Fruit fly (Drosophila melanogaster) whole organism, embryonic: ENCODE results near the gene Spn28Dc.

ENCODE experiments used
- ATbp ChIP-seq: fragments of 200-800 bp; sonication (Bioruptor generic); optimal IDR thresholded peaks from 2 replicates; lab custom pipeline; 2017; ENCODE audit warnings: missing biosample characterization, mild to moderate bottlenecking, missing genetic modification characterization, missing genetic modification reagents
- CG10147 ChIP-seq: fragments of 200-800 bp; sonication (Bioruptor generic); optimal IDR thresholded peaks from 2 replicates; lab custom pipeline; 2019; ENCODE audit warnings: missing biosample characterization, mild to moderate bottlenecking, missing genetic modification characterization, moderate library complexity
- CG10321 ChIP-seq: fragments of 200-800 bp; sonication (Bioruptor generic); IDR thresholded peaks from 2 replicates; pipeline ENCODE4 v1.3.6; 2022; ENCODE audit warnings: missing biosample characterization, missing genetic modification characterization
- CG10366 ChIP-seq: fragments of 200-800 bp; sonication (Bioruptor generic); IDR thresholded peaks from 2 replicates; pipeline ENCODE4 v1.3.6; 2022; ENCODE audit warnings: missing biosample characterization, missing genetic modification characterization
- CG10979 ChIP-seq: fragments of 200-800 bp; sonication (Bioruptor generic); optimal IDR thresholded peaks from 2 replicates; lab custom pipeline; 2018; ENCODE audit warnings: missing biosample characterization, mild to moderate bottlenecking, missing genetic modification characterization, moderate library complexity
- CG12659 ChIP-seq: fragments of 200-800 bp; sonication (Bioruptor generic); optimal IDR thresholded peaks from 3 replicates; lab custom pipeline; 2017; ENCODE audit warnings: mild to moderate bottlenecking, missing biosample characterization, missing genetic modification reagents, missing genetic modification characterization
- CG12942 ChIP-seq: fragments of 200-800 bp; sonication (Bioruptor generic); optimal IDR thresholded peaks from 3 replicates; lab custom pipeline; 2016; ENCODE audit warnings: missing biosample characterization, missing genetic modification characterization
- CG13624 ChIP-seq: fragments of 200-800 bp; sonication (Bioruptor generic); optimal IDR thresholded peaks from 2 replicates; lab custom pipeline; 2016; ENCODE audit warnings: missing biosample characterization, missing genetic modification characterization
- CG15514 ChIP-seq: fragments of 200-800 bp; sonication (Bioruptor generic); optimal IDR thresholded peaks from 3 replicates; lab custom pipeline; 2017; ENCODE audit warnings: missing biosample characterization, missing genetic modification characterization, mild to moderate bottlenecking, moderate library complexity, missing genetic modification reagents
- CG16863 ChIP-seq: fragments of 200-800 bp; sonication (Bioruptor generic); optimal IDR thresholded peaks from 3 replicates; lab custom pipeline; 2016; ENCODE audit warnings: missing biosample characterization, missing genetic modification characterization
- CG17912 ChIP-seq: fragments of 200-800 bp; sonication (Bioruptor generic); optimal IDR thresholded peaks from 2 replicates; lab custom pipeline; 2018; ENCODE audit warnings: missing biosample characterization, mild to moderate bottlenecking, missing genetic modification characterization
- CG2712 ChIP-seq: fragments of 200-800 bp; optimal IDR thresholded peaks from 3 replicates; lab custom pipeline; 2019; ENCODE audit warnings: missing biosample characterization, mild to moderate bottlenecking, missing genetic modification characterization, moderate library complexity
- CG2889 ChIP-seq: fragments of 200-800 bp; sonication (Bioruptor generic); IDR thresholded peaks from 3 replicates; pipeline ENCODE4 v1.3.6; 2022; ENCODE audit warnings: missing biosample characterization, missing genetic modification characterization
- CG30020 ChIP-seq: fragments of 200-800 bp; optimal IDR thresholded peaks from 2 replicates; lab custom pipeline; 2019; ENCODE audit warnings: missing biosample characterization, mild to moderate bottlenecking, missing genetic modification characterization, moderate library complexity
- CG3281 ChIP-seq: fragments of 200-800 bp; sonication (Bioruptor generic); optimal IDR thresholded peaks from 3 replicates; lab custom pipeline; 2017; ENCODE audit warnings: missing biosample characterization, mild to moderate bottlenecking, missing genetic modification characterization
- CG4360 ChIP-seq: fragments of 200-800 bp; sonication (Bioruptor generic); IDR thresholded peaks from 2 replicates; pipeline ENCODE4 v1.3.6; 2022; ENCODE audit warnings: missing biosample characterization, missing genetic modification characterization
- CG6765 ChIP-seq: fragments of 200-800 bp; sonication (Bioruptor generic); optimal IDR thresholded peaks from 3 replicates; lab custom pipeline; 2017; ENCODE audit warnings: missing biosample characterization, mild to moderate bottlenecking, missing genetic modification characterization
- CG8290 ChIP-seq, 3 experiments: fragments of 200-800 bp; sonication (Bioruptor generic); optimal IDR thresholded peaks; 2 replicates each; lab custom pipeline; 2016 to 2019; ENCODE audit warnings: missing biosample characterization in 3 of 3, missing genetic modification characterization in 3 of 3, mild to moderate bottlenecking in 2 of 3, moderate library complexity in 1 of 3
- CG9876 ChIP-seq: fragments of 200-800 bp; sonication (Bioruptor generic); optimal IDR thresholded peaks from 2 replicates; lab custom pipeline; 2016; ENCODE audit warnings: missing biosample characterization, missing genetic modification characterization
- D19A ChIP-seq: fragments of 200-800 bp; optimal IDR thresholded peaks from 3 replicates; lab custom pipeline; 2019; ENCODE audit warnings: missing biosample characterization, mild to moderate bottlenecking, missing genetic modification characterization, moderate library complexity
- Dp ChIP-seq: fragments of 200-800 bp; sonication (Bioruptor generic); optimal IDR thresholded peaks from 2 replicates; lab custom pipeline; 2018; ENCODE audit warnings: missing biosample characterization, mild to moderate bottlenecking, missing genetic modification characterization, moderate library complexity
- Fer1 ChIP-seq: fragments of 200-800 bp; sonication (Bioruptor generic); optimal IDR thresholded peaks from 2 replicates; lab custom pipeline; 2017; ENCODE audit warnings: missing biosample characterization, mild to moderate bottlenecking, missing genetic modification characterization
- Gug ChIP-seq: fragments of 200-800 bp; sonication (Bioruptor generic); IDR thresholded peaks from 4 replicates; pipeline ENCODE4 v1.3.6; 2022; ENCODE audit warnings: missing biosample characterization, missing genetic modification characterization
- Hr39 ChIP-seq: fragments of >200 bp; optimal IDR thresholded peaks from 2 replicates; lab custom pipeline; 2017
- Hr78 ChIP-seq, 2 experiments: fragments of 200-800 bp in 1 of 2; fragments of >200 bp in 1 of 2; sonication (Bioruptor generic) in 1 of 2; optimal IDR thresholded peaks; 2 replicates each; lab custom pipeline; 2017 to 2019; ENCODE audit warnings: missing biosample characterization in 2 of 2, missing genetic modification characterization in 2 of 2, mild to moderate bottlenecking in 1 of 2, moderate library complexity in 1 of 2
- Lim3 ChIP-seq: fragments of 200-800 bp; sonication (Bioruptor generic); IDR thresholded peaks from 2 replicates; pipeline ENCODE4 v1.3.6; 2022; ENCODE audit warnings: missing biosample characterization, missing genetic modification characterization
- Ptx1 ChIP-seq: fragments of 200-800 bp; sonication (Bioruptor generic); IDR thresholded peaks from 2 replicates; pipeline ENCODE4 v1.3.6; 2022; ENCODE audit warnings: missing biosample characterization, missing genetic modification characterization
- Sox100B ChIP-seq: fragments of 200-800 bp; sonication (Bioruptor generic); optimal IDR thresholded peaks from 3 replicates; lab custom pipeline; 2018; ENCODE audit warnings: missing biosample characterization, mild to moderate bottlenecking, missing genetic modification characterization
- Sry-δ ChIP-seq: fragments of 200-800 bp; sonication (Bioruptor generic); optimal IDR thresholded peaks from 2 replicates; lab custom pipeline; 2016; ENCODE audit warnings: missing biosample characterization, missing genetic modification characterization
- Trl ChIP-seq, 3 experiments: fragments of >200 bp in 2 of 3; fragments of 200-800 bp in 1 of 3; sonication (Bioruptor generic) in 1 of 3; optimal IDR thresholded peaks; 2 replicates in 1 of 3; 3 replicates in 2 of 3; lab custom pipeline; 2016 to 2017; ENCODE audit warnings: missing biosample characterization in 1 of 3, missing genetic modification characterization in 1 of 3
- ci ChIP-seq: fragments of 200-800 bp; sonication (Bioruptor generic); IDR thresholded peaks from 3 replicates; pipeline ENCODE4 v1.3.6; 2022; ENCODE audit warnings: missing biosample characterization, missing genetic modification characterization
- ewg ChIP-seq: fragments of 200-800 bp; sonication (Bioruptor generic); optimal IDR thresholded peaks from 3 replicates; lab custom pipeline; 2017; ENCODE audit warnings: mild to moderate bottlenecking, missing biosample characterization, missing genetic modification reagents, missing genetic modification characterization
- exex ChIP-seq: fragments of 200-800 bp; sonication (Bioruptor generic); optimal IDR thresholded peaks from 4 replicates; lab custom pipeline; 2018; ENCODE audit warnings: missing biosample characterization, mild to moderate bottlenecking, missing genetic modification characterization, moderate library complexity
- gsb ChIP-seq: fragments of 200-800 bp; sonication (Bioruptor generic); IDR thresholded peaks from 2 replicates; pipeline ENCODE4 v1.3.6; 2022; ENCODE audit warnings: missing biosample characterization, missing genetic modification characterization
- hbn ChIP-seq: fragments of 200-800 bp; sonication (Bioruptor generic); IDR thresholded peaks from 2 replicates; pipeline ENCODE4 v1.3.6; 2022; ENCODE audit warnings: missing biosample characterization, missing genetic modification characterization; ENCODE audit not compliant: partially characterized antibody
- inv ChIP-seq: fragments of 200-800 bp; sonication (Bioruptor generic); IDR thresholded peaks from 2 replicates; pipeline ENCODE4 v1.3.6; 2022; ENCODE audit warnings: missing biosample characterization, missing genetic modification characterization; ENCODE audit not compliant: partially characterized antibody
- knrl ChIP-seq: fragments of 200-800 bp; sonication (Bioruptor generic); IDR thresholded peaks from 3 replicates; pipeline ENCODE4 v1.3.6; 2022; ENCODE audit warnings: missing biosample characterization, missing genetic modification characterization; ENCODE audit not compliant: partially characterized antibody
- org-1 ChIP-seq: fragments of 200-800 bp; sonication (Bioruptor generic); optimal IDR thresholded peaks from 2 replicates; lab custom pipeline; 2017; ENCODE audit warnings: missing biosample characterization, missing genetic modification characterization
- otp ChIP-seq: fragments of 200-800 bp; sonication (Bioruptor generic); IDR thresholded peaks from 3 replicates; pipeline ENCODE4, ENCODE4 v1.3.6; 2022; ENCODE audit warnings: missing biosample characterization, missing genetic modification characterization
- repo ChIP-seq: fragments of 200-800 bp; sonication (Bioruptor generic); optimal IDR thresholded peaks from 2 replicates; lab custom pipeline; 2016; ENCODE audit warnings: missing biosample characterization, missing genetic modification characterization
- salm ChIP-seq: fragments of 200-800 bp; sonication (Bioruptor generic); optimal IDR thresholded peaks from 2 replicates; lab custom pipeline; 2018; ENCODE audit warnings: missing biosample characterization, mild to moderate bottlenecking, missing genetic modification characterization
- sd ChIP-seq: fragments of 200-800 bp; sonication (Bioruptor generic); optimal IDR thresholded peaks from 3 replicates; lab custom pipeline; 2018; ENCODE audit warnings: missing biosample characterization, mild to moderate bottlenecking, missing genetic modification characterization, moderate library complexity
- sens-2 ChIP-seq: fragments of 200-800 bp; sonication (Bioruptor generic); IDR thresholded peaks from 2 replicates; pipeline ENCODE4 v1.3.6; 2022; ENCODE audit warnings: missing biosample characterization, missing genetic modification characterization
- slbo ChIP-seq: fragments of 200-800 bp; sonication (Bioruptor generic); IDR thresholded peaks from 2 replicates; pipeline ENCODE4 v1.3.6; 2022; ENCODE audit warnings: missing biosample characterization, missing genetic modification characterization
- sob ChIP-seq: fragments of 200-800 bp; sonication (Bioruptor generic); IDR thresholded peaks from 2 replicates; pipeline ENCODE4 v1.3.6; 2022; ENCODE audit warnings: missing biosample characterization, missing genetic modification characterization
- stc ChIP-seq: fragments of 200-800 bp; sonication (Bioruptor generic); IDR thresholded peaks from 2 replicates; pipeline ENCODE4 v1.3.6; 2022; ENCODE audit warnings: missing biosample characterization, missing genetic modification characterization
- trem ChIP-seq: fragments of 200-800 bp; optimal IDR thresholded peaks from 3 replicates; lab custom pipeline; 2019; ENCODE audit warnings: missing biosample characterization, mild to moderate bottlenecking, missing genetic modification characterization, moderate library complexity
- ttk ChIP-seq: fragments of 200-800 bp; sonication (Bioruptor generic); IDR thresholded peaks from 2 replicates; pipeline ENCODE4 v2.1.2; 2022; ENCODE audit warnings: missing biosample characterization, missing genetic modification characterization

Gene Spn28Dc

DNA sequence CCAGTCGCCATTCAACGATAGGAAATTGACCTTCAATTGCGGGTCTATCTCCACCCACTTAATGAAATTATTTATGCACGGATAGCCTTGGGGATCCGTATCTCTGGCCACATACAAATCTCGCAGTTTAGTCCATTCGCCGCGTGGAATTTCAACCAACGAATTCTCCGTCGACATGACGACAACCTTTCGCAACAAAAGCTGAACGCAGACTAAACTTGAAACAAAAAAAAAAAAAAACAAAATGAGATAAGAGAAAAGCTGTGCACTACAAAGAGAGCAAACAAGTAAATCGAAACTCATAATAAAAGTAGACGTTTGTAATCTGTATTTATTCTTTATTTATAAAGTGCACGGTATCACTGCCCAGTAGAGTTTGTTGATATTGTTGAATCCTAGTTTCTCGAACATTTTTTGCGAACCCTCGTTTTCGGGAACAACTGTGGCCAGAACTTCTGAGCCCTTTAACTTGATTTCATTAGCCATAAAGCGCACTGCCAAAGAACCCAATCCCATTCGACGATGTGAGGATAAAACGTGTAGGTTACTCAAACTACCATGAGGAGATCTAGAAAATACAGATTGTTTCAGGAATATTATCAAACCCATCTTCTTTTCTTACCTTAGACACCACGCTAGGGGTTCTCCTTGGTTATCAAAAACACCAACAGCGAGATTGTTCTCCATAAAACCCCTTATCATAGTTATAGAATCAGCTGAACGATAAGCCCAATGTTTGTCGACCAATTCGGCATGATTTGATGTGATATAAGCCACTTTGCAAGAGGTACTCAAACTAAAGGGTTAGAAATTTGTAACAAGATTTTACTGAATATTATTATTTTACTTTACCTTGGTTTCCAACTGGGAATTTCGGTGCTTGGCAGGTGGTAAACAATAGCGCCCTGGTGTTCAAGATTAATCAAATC, 2.5 kb upstream of the Spn28Dc start, which contains the start of gene CG12560 (continued):
- no peak for TF ChIP-seq Hr78 (GFP tag; optimal IDR thresholded peaks at IDR 0.05; lab: Kevin White, UChicago)
- TF ChIP-seq sob: 0 out of 2 replicates have a peak, but pooled peaks have one; percentile 37
- no peak for TF ChIP-seq CG13624
- TF ChIP-seq CG6765: no peak
- TF ChIP-seq CG4360 (GFP tag; lab: Robert Waterston, UW): no peak
- TF ChIP-seq otp (GFP tag; lab: Robert Waterston, UW): no peak
- TF ChIP-seq Trl (optimal IDR thresholded peaks at IDR 0.05; lab: Kevin White, UChicago): peak; percentile 15 to 60
- peak; percentile 40 for TF ChIP-seq Trl (GFP tag; optimal IDR thresholded peaks at IDR 0.05; lab: Kevin White, UChicago)
- no peak for TF ChIP-seq gsb
- no peak for TF ChIP-seq knrl (GFP tag; lab: Robert Waterston, UW)
- TF ChIP-seq repo: no peak
- TF ChIP-seq ci: 0 out of 3 replicates have a peak, but pooled peaks have one; percentile 6
- TF ChIP-seq Hr39 (lab: Kevin White, UChicago): no peak
- TF ChIP-seq CG12659 (GFP tag; lab: Kevin White, UChicago): peak; percentile 26
- TF ChIP-seq CG30020 (tag; lab: Kevin White, UChicago): no peak
- no peak for TF ChIP-seq CG15514 (GFP tag; lab: Kevin White, UChicago)
- TF ChIP-seq ATbp (GFP tag; lab: Kevin White, UChicago): peak; percentile 4
- peak; percentile 55 for TF ChIP-seq sens-2 (GFP tag; lab: Robert Waterston, UW)
- no peak for TF ChIP-seq CG10147 (GFP tag; lab: Kevin White, UChicago)
- TF ChIP-seq CG3281 (GFP tag; lab: Kevin White, UChicago): no peak
- TF ChIP-seq CG12942 (GFP tag; lab: Kevin White, UChicago): no peak
- TF ChIP-seq org-1 (GFP tag; lab: Kevin White, UChicago): no peak
- TF ChIP-seq hbn (GFP tag; lab: Robert Waterston, UW): no peak
- no peak for TF ChIP-seq CG10321 (GFP tag; lab: Robert Waterston, UW)
- TF ChIP-seq CG9876 (GFP tag; lab: Kevin White, UChicago): no peak
- TF ChIP-seq slbo (GFP tag; lab: Robert Waterston, UW): 0 out of 2 replicates have a peak, but pooled peaks have one; percentile 2
- peak; percentile 19 for TF ChIP-seq Sox100B (GFP tag; lab: Kevin White, UChicago)
- TF ChIP-seq salm (tag; lab: Kevin White, UChicago): no peak
- TF ChIP-seq CG2889 (GFP tag; lab: Robert Waterston, UW): no peak
- peak; percentile 20 for TF ChIP-seq CG17912 (GFP tag; lab: Kevin White, UChicago)
- TF ChIP-seq trem: no peak
- TF ChIP-seq ttk (GFP tag; lab: Robert Waterston, UW): no peak
- TF ChIP-seq sd (tag; lab: Kevin White, UChicago): peak; percentile 78
- TF ChIP-seq Dp (GFP tag; lab: Kevin White, UChicago): no peak
- no peak for TF ChIP-seq CG2712 (tag; lab: Kevin White, UChicago)
- no peak for TF ChIP-seq Gug
- no peak for TF ChIP-seq Lim3 (GFP tag; lab: Robert Waterston, UW)
- TF ChIP-seq CG10366 (GFP tag; lab: Robert Waterston, UW): peak; percentile 18; the same call in 1 of the 2 replicates
- no peak for TF ChIP-seq CG16863 (GFP tag; lab: Kevin White, UChicago)
- TF ChIP-seq Ptx1: peak; percentile 29
- peak; percentile 42 for TF ChIP-seq exex
- TF ChIP-seq ewg (GFP tag; lab: Kevin White, UChicago): no peak
- TF ChIP-seq Sry-δ (GFP tag; lab: Kevin White, UChicago): no peak
- TF ChIP-seq stc (GFP tag; lab: Robert Waterston, UW): no peak; the same call in 1 of the 2 replicates
- no peak for TF ChIP-seq CG10979
- TF ChIP-seq Fer1 (GFP tag; lab: Kevin White, UChicago): no peak
- TF ChIP-seq D19A (tag; lab: Kevin White, UChicago): peak; percentile 16
- TF ChIP-seq CG8290 (GFP tag; optimal IDR thresholded peaks at IDR 0.05; lab: Kevin White, UChicago): no peak
- TF ChIP-seq CG8290 (tag; optimal IDR thresholded peaks at IDR 0.05; lab: Kevin White, UChicago): peak in 1 of 2 experiments; percentile 11
- TF ChIP-seq inv (GFP tag; lab: Robert Waterston, UW): no peak
